Worm (Caenorhabditis elegans) whole organism, L4 larva: ENCODE results near the gene rab-19.

Experiments
- Y5F2A.4 ChIP-seq: fragments of 200-800 bp; sonication (Bioruptor generic); optimal IDR thresholded peaks from 2 replicates; lab custom pipeline; 2018; ENCODE audit warnings: mild to moderate bottlenecking, missing genetic modification characterization, missing compliant biosample characterization
- ceh-44 ChIP-seq: fragments of 200-800 bp; sonication (Bioruptor generic); IDR thresholded peaks from 2 replicates; pipeline ENCODE4 v1.3.6; 2022; ENCODE audit warnings: missing genetic modification reagents, missing genetic modification characterization, missing compliant biosample characterization
- ces-1 ChIP-seq: fragments of 150-350 bp; sonication (generic microtip); optimal IDR thresholded peaks from 4 replicates; lab custom pipeline; 2014; ENCODE audit warnings: missing biosample characterization, missing genetic modification reagents, missing genetic modification characterization
- duxl-1 ChIP-seq: sonication (generic microtip); optimal IDR thresholded peaks from 2 replicates; lab custom pipeline; 2016; ENCODE audit warnings: mild to moderate bottlenecking, missing genetic modification characterization, moderate library complexity, missing compliant biosample characterization; ENCODE audit not compliant: poor library complexity
- lsy-2 ChIP-seq, 2 experiments: fragments of 150-350 bp in 1 of 2; sonication (generic microtip) in 1 of 2; optimal IDR thresholded peaks; 2 replicates each; lab custom pipeline; 2014 to 2017; ENCODE audit warnings: missing biosample characterization in 2 of 2, missing genetic modification characterization in 2 of 2
- madf-5 ChIP-seq, 2 experiments: fragments of 200-800 bp; sonication (Bioruptor generic); IDR thresholded peaks; 2 replicates each; pipeline ENCODE4 v1.3.6; 2022; ENCODE audit warnings: missing compliant biosample characterization in 2 of 2, missing genetic modification characterization in 2 of 2
- mep-1 ChIP-seq: fragments of 150-350 bp; sonication (generic microtip); optimal IDR thresholded peaks from 3 replicates; lab custom pipeline; 2014; ENCODE audit warnings: missing biosample characterization, missing genetic modification characterization
- nhr-237 ChIP-seq: sonication (generic microtip); optimal IDR thresholded peaks from 2 replicates; lab custom pipeline; 2017; ENCODE audit warnings: missing biosample characterization, missing genetic modification characterization
- nhr-28 ChIP-seq: fragments of 150-350 bp; optimal IDR thresholded peaks from 2 replicates; lab custom pipeline; 2014; ENCODE audit warnings: missing biosample characterization, missing genetic modification characterization
- nhr-42 ChIP-seq: fragments of 200-800 bp; sonication (Bioruptor generic); IDR thresholded peaks from 2 replicates; pipeline ENCODE4 v1.3.6; 2022; ENCODE audit warnings: missing genetic modification characterization, missing compliant biosample characterization
- pha-4 ChIP-seq, 2 experiments: fragments of 150-350 bp in 1 of 2; fragments of 200-800 bp in 1 of 2; sonication (Bioruptor generic) in 1 of 2; IDR thresholded peaks in 1 of 2; optimal IDR thresholded peaks in 1 of 2; 2 replicates each; pipeline versions ENCODE4 v1.3.6 to Lab custom; 2014 to 2022; ENCODE audit warnings: missing genetic modification characterization in 2 of 2, missing genetic modification reagents in 2 of 2, missing biosample characterization in 1 of 2, missing compliant biosample characterization in 1 of 2
- sdz-12 ChIP-seq: fragments of 200-800 bp; sonication (Bioruptor generic); optimal IDR thresholded peaks from 2 replicates; lab custom pipeline; 2018; ENCODE audit warnings: mild to moderate bottlenecking, missing genetic modification characterization, missing compliant biosample characterization
- tra-1 ChIP-seq: fragments of 200-800 bp; sonication (Bioruptor generic); IDR thresholded peaks from 2 replicates; pipeline ENCODE4 v1.3.6; 2022; ENCODE audit warnings: missing genetic modification reagents, missing genetic modification characterization, missing compliant biosample characterization
- zag-1 ChIP-seq: fragments of 150-350 bp; optimal IDR thresholded peaks from 2 replicates; lab custom pipeline; 2014; ENCODE audit warnings: missing biosample characterization, missing genetic modification characterization

ce11 chrIV:13347232-13347715 is 36.9 kb downstream of the rab-19 start, which contains the start of gene W02A2.9:
- TF ChIP-seq ceh-44 (GFP tag; lab: Robert Waterston, UW) (no peak), tra-1 (GFP tag; lab: Robert Waterston, UW) (no peak), nhr-42 (GFP tag; lab: Robert Waterston, UW) (no peak), sdz-12 (GFP tag; lab: Kevin White, UChicago) (no peak), ces-1 (GFP tag; lab: Kevin White, UChicago) (no peak), Y5F2A.4 (GFP tag; lab: Kevin White, UChicago) (no peak), nhr-237 (tag; lab: Kevin White, UChicago) (no peak), zag-1 (tag; lab: Kevin White, UChicago) (no peak), nhr-28 (tag; lab: Kevin White, UChicago) (peak; percentile 57), mep-1 (tag; lab: Kevin White, UChicago) (no peak), pha-4 (GFP tag; IDR thresholded peaks at IDR 0.05; lab: Robert Waterston, UW) (no peak), pha-4 (tag; optimal IDR thresholded peaks at IDR 0.05; lab: Kevin White, UChicago) (no peak), duxl-1 (no peak), lsy-2 (tag; optimal IDR thresholded peaks at IDR 0.05; lab: Kevin White, UChicago) (peak; percentile 11 to 49), madf-5 (GFP tag; IDR thresholded peaks at IDR 0.05; lab: Robert Waterston, UW) (no peak)
